Worm (Caenorhabditis elegans) whole organism, L1 larva: ENCODE results near the gene C34F6.12.

Experiments
- C04F5.9 ChIP-seq: sonication (generic microtip); optimal IDR thresholded peaks from 2 replicates; lab custom pipeline; 2016; ENCODE audit warnings: missing genetic modification characterization, missing compliant biosample characterization
- C16A3.4 ChIP-seq: fragments of 150-350 bp; optimal IDR thresholded peaks from 2 replicates; lab custom pipeline; 2014; ENCODE audit warnings: missing biosample characterization, missing genetic modification characterization
- Y116A8C.19 ChIP-seq: sonication (generic microtip); optimal IDR thresholded peaks from 2 replicates; lab custom pipeline; 2016; ENCODE audit warnings: missing compliant biosample characterization, missing genetic modification characterization, borderline replicate concordance
- aha-1 ChIP-seq: fragments of 150-350 bp; optimal IDR thresholded peaks from 2 replicates; lab custom pipeline; 2014; ENCODE audit warnings: missing biosample characterization, missing genetic modification characterization
- aly-2 ChIP-seq: fragments of 150-350 bp; optimal IDR thresholded peaks from 2 replicates; lab custom pipeline; 2014; ENCODE audit warnings: missing biosample characterization, missing genetic modification characterization
- ama-1 ChIP-seq: fragments of 150-350 bp; optimal IDR thresholded peaks from 2 replicates; lab custom pipeline; 2014
- blmp-1 ChIP-seq: fragments of 150-350 bp; optimal IDR thresholded peaks from 2 replicates; lab custom pipeline; 2014; ENCODE audit warnings: missing biosample characterization, missing genetic modification characterization
- ceh-63 ChIP-seq: fragments of 200-800 bp; sonication (Bioruptor generic); optimal IDR thresholded peaks from 2 replicates; lab custom pipeline; 2018; ENCODE audit warnings: mild to moderate bottlenecking, missing genetic modification characterization, missing compliant biosample characterization
- ceh-82 ChIP-seq, 3 experiments: fragments of 150-350 bp in 1 of 3; sonication (generic microtip) in 2 of 3; optimal IDR thresholded peaks; 2 replicates each; lab custom pipeline; 2014 to 2017; ENCODE audit warnings: missing biosample characterization in 3 of 3, missing genetic modification characterization in 3 of 3
- ceh-88 ChIP-seq: fragments of 200-800 bp; sonication (Bioruptor generic); IDR thresholded peaks from 2 replicates; pipeline ENCODE4 v1.3.6; 2022; ENCODE audit warnings: missing genetic modification characterization, missing compliant biosample characterization
- efl-3 ChIP-seq: fragments of 200-800 bp; sonication (Bioruptor generic); optimal IDR thresholded peaks from 2 replicates; lab custom pipeline; 2018; ENCODE audit warnings: mild to moderate bottlenecking, missing genetic modification characterization, missing compliant biosample characterization
- egl-13 ChIP-seq: sonication (generic microtip); optimal IDR thresholded peaks from 2 replicates; lab custom pipeline; 2016; ENCODE audit warnings: missing genotype, missing genetic modification reagents, missing genetic modification characterization, missing compliant biosample characterization
- egl-27 ChIP-seq, 2 experiments: fragments of 150-350 bp in 1 of 2; sonication (generic microtip); optimal IDR thresholded peaks; 3 replicates each; lab custom pipeline; 2017 to 2018; ENCODE audit warnings: missing biosample characterization in 2 of 2, missing genetic modification characterization in 2 of 2, missing genetic modification reagents in 2 of 2
- elt-2 ChIP-seq: sonication (generic microtip); optimal IDR thresholded peaks from 2 replicates; lab custom pipeline; 2016; ENCODE audit warnings: missing genetic modification characterization, mild to moderate bottlenecking, inconsistent platforms, missing compliant biosample characterization, missing genetic modification reagents
- elt-3 ChIP-seq, 6 experiments: fragments of 150-350 bp in 1 of 6; sonication (generic microtip); optimal IDR thresholded peaks; 2 replicates each; lab custom pipeline; 2017 to 2018; ENCODE audit warnings: missing biosample characterization in 6 of 6, missing genetic modification characterization in 6 of 6, inconsistent platforms in 1 of 6
- ets-5 ChIP-seq: fragments of 200-800 bp; sonication (Bioruptor generic); IDR thresholded peaks from 2 replicates; pipeline ENCODE4 v1.3.6; 2022; ENCODE audit warnings: missing genetic modification characterization, missing compliant biosample characterization
- fkh-10 ChIP-seq: sonication (generic microtip); optimal IDR thresholded peaks from 2 replicates; lab custom pipeline; 2017; ENCODE audit warnings: missing biosample characterization, missing genetic modification reagents, missing genetic modification characterization
- fkh-4 ChIP-seq: sonication (generic microtip); optimal IDR thresholded peaks from 2 replicates; lab custom pipeline; 2016; ENCODE audit warnings: missing compliant biosample characterization, missing genetic modification characterization, borderline replicate concordance
- grh-1 ChIP-seq: fragments of 200-800 bp; sonication (Bioruptor generic); IDR thresholded peaks from 2 replicates; pipeline ENCODE4 v1.3.6; 2022; ENCODE audit warnings: missing genetic modification reagents, missing genetic modification characterization, missing compliant biosample characterization
- hlh-17 ChIP-seq: fragments of 200-800 bp; sonication (Bioruptor generic); optimal IDR thresholded peaks from 2 replicates; lab custom pipeline; 2018; ENCODE audit warnings: missing genetic modification characterization, mild to moderate bottlenecking, missing compliant biosample characterization, moderate library complexity, borderline replicate concordance
- hlh-4 ChIP-seq: sonication (generic microtip); optimal IDR thresholded peaks from 2 replicates; lab custom pipeline; 2016; ENCODE audit warnings: mild to moderate bottlenecking, missing genetic modification characterization, missing compliant biosample characterization
- jun-1 ChIP-seq: fragments of 150-350 bp; optimal IDR thresholded peaks from 2 replicates; lab custom pipeline; 2014; ENCODE audit warnings: missing biosample characterization, missing genetic modification reagents, missing genetic modification characterization
- lin-13 ChIP-seq: fragments of 150-350 bp; optimal IDR thresholded peaks from 2 replicates; lab custom pipeline; 2014; ENCODE audit warnings: missing biosample characterization, missing genetic modification reagents, missing genetic modification characterization
- lin-14 ChIP-seq: fragments of 200-800 bp; sonication (Bioruptor generic); optimal IDR thresholded peaks from 2 replicates; lab custom pipeline; 2018; ENCODE audit warnings: mild to moderate bottlenecking, missing genetic modification characterization, moderate library complexity, missing compliant biosample characterization
- lsy-2 ChIP-seq, 2 experiments: fragments of 150-350 bp; optimal IDR thresholded peaks; 2 replicates each; lab custom pipeline; 2014; ENCODE audit warnings: missing biosample characterization in 2 of 2, missing genetic modification characterization in 2 of 2
- mab-9 ChIP-seq: fragments of 200-800 bp; sonication (Bioruptor generic); IDR thresholded peaks from 2 replicates; pipeline ENCODE4 v1.3.6; 2022; ENCODE audit warnings: missing genetic modification reagents, missing genetic modification characterization, missing compliant biosample characterization
- nhr-12 ChIP-seq: sonication (generic microtip); optimal IDR thresholded peaks from 2 replicates; lab custom pipeline; 2017; ENCODE audit warnings: missing biosample characterization, missing genetic modification characterization
- nhr-84 ChIP-seq: sonication (generic microtip); optimal IDR thresholded peaks from 2 replicates; lab custom pipeline; 2017; ENCODE audit warnings: missing biosample characterization, missing genetic modification characterization
- nhr-85 ChIP-seq: sonication (generic microtip); peaks from one replicate; lab custom pipeline; 2016; ENCODE audit warnings: missing genetic modification characterization, inconsistent platforms, missing compliant biosample characterization
- pag-3 ChIP-seq: sonication (generic microtip); optimal IDR thresholded peaks from 2 replicates; lab custom pipeline; 2017; ENCODE audit warnings: missing genetic modification characterization, mild to moderate bottlenecking, missing compliant biosample characterization, antibody characterized with exemption, borderline replicate concordance; ENCODE audit not compliant: insufficient read depth
- pax-3 ChIP-seq: fragments of 200-800 bp; sonication (Bioruptor generic); optimal IDR thresholded peaks from 2 replicates; lab custom pipeline; 2018; ENCODE audit warnings: mild to moderate bottlenecking, missing genetic modification characterization, moderate library complexity, missing compliant biosample characterization
- pqm-1 ChIP-seq: sonication (generic microtip); optimal IDR thresholded peaks from 3 replicates; lab custom pipeline; 2017; ENCODE audit warnings: missing biosample characterization, missing genetic modification characterization
- rnt-1 ChIP-seq: sonication (generic microtip); optimal IDR thresholded peaks from 2 replicates; lab custom pipeline; 2016; ENCODE audit warnings: mild to moderate bottlenecking, missing genetic modification characterization, moderate library complexity, missing compliant biosample characterization
- skn-1 ChIP-seq: fragments of 150-350 bp; optimal IDR thresholded peaks from 2 replicates; lab custom pipeline; 2014; ENCODE audit warnings: missing biosample characterization, missing genetic modification characterization
- snu-23 ChIP-seq: sonication (generic microtip); optimal IDR thresholded peaks from 2 replicates; lab custom pipeline; 2016; ENCODE audit warnings: missing genetic modification characterization, missing compliant biosample characterization
- sox-4 ChIP-seq: sonication (generic microtip); optimal IDR thresholded peaks from 2 replicates; lab custom pipeline; 2016; ENCODE audit warnings: missing genetic modification characterization, missing compliant biosample characterization
- sptf-1 ChIP-seq: fragments of 150-350 bp; optimal IDR thresholded peaks from 2 replicates; lab custom pipeline; 2014; ENCODE audit warnings: missing biosample characterization, missing genetic modification characterization
- sup-37 ChIP-seq: fragments of 200-800 bp; sonication (Bioruptor generic); optimal IDR thresholded peaks from 2 replicates; lab custom pipeline; 2018; ENCODE audit warnings: mild to moderate bottlenecking, missing genetic modification characterization, missing compliant biosample characterization
- swsn-7 ChIP-seq: sonication (generic microtip); optimal IDR thresholded peaks from 2 replicates; lab custom pipeline; 2016; ENCODE audit warnings: missing genetic modification characterization, missing compliant biosample characterization
- tbx-2 ChIP-seq: sonication (generic microtip); optimal IDR thresholded peaks from 2 replicates; lab custom pipeline; 2016; ENCODE audit warnings: missing genetic modification characterization, missing compliant biosample characterization
- unc-62 ChIP-seq: fragments of 150-350 bp; optimal IDR thresholded peaks from 2 replicates; lab custom pipeline; 2014; ENCODE audit warnings: missing biosample characterization, missing genetic modification reagents, missing genetic modification characterization
- unc-86 ChIP-seq: sonication (generic microtip); optimal IDR thresholded peaks from 2 replicates; lab custom pipeline; 2016; ENCODE audit warnings: missing genetic modification characterization, missing compliant biosample characterization
- unc-98 ChIP-seq: fragments of 200-800 bp; sonication (Bioruptor generic); IDR thresholded peaks from 2 replicates; pipeline ENCODE4 v1.3.6; 2022; ENCODE audit warnings: missing genetic modification characterization, missing compliant biosample characterization
- vab-15 ChIP-seq: sonication (generic microtip); optimal IDR thresholded peaks from 2 replicates; lab custom pipeline; 2017; ENCODE audit warnings: missing genotype, mild to moderate bottlenecking, missing genetic modification characterization, missing compliant biosample characterization
- zip-4 ChIP-seq: fragments of 200-800 bp; sonication (Bioruptor generic); optimal IDR thresholded peaks from 2 replicates; lab custom pipeline; 2018; ENCODE audit warnings: mild to moderate bottlenecking, missing genetic modification characterization, moderate library complexity, missing compliant biosample characterization
- ztf-4 ChIP-seq: fragments of 150-350 bp; optimal IDR thresholded peaks from 2 replicates; lab custom pipeline; 2014; ENCODE audit warnings: missing biosample characterization, missing genetic modification characterization

Gene C34F6.12

ce11 chrX:11248083-11248482 is 21.6 kb upstream of the C34F6.12 start (continued):
- TF ChIP-seq ets-5 (GFP tag; lab: Robert Waterston, UW) = no peak
- no peak for TF ChIP-seq pax-3 (tag; lab: Kevin White, UChicago)
- no peak for TF ChIP-seq zip-4 (GFP tag; lab: Kevin White, UChicago)
- peak; percentile 41 for TF ChIP-seq lin-14 (GFP tag; lab: Kevin White, UChicago)
- TF ChIP-seq efl-3 = no peak
- TF ChIP-seq elt-2 (tag; lab: Kevin White, UChicago) = no peak

DNA sequence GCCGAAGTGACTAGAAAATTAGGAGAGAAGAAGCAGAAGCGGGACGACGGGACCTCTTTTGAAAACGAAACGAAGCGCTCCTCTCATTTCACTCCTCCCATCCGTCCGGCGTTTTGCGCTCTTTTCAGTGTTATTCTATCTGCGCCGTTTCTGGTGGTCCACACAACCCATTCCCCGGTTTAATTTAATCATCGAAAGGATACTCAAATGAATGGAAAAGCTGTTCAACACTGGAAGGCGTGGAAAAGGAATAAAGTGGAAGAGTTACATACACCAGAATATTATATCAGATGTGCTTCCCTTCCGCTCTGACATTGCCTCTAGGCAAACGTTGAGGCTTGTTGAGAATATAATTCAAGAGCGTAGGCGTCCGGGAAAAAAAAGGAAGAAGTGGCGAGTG is 18.6 kb upstream of the C34F6.12 start:
- TF ChIP-seq mab-9 (GFP tag; lab: Robert Waterston, UW) = no peak
- peak; percentile 33 for TF ChIP-seq lin-14 (GFP tag; lab: Kevin White, UChicago)
- peak; percentile 18 for TF ChIP-seq unc-86 (tag; lab: Kevin White, UChicago)
- TF ChIP-seq, all 84 proteins: peak for 2

ce11 chrX:11243604-11244003 is 17.1 kb upstream of the C34F6.12 start:
- TF ChIP-seq ztf-4 (no peak), ceh-88 (no peak), C04F5.9 (tag; lab: Kevin White, UChicago) (no peak), lin-13 (GFP tag; lab: Kevin White, UChicago) (no peak), nhr-85 (tag; lab: Kevin White, UChicago) (no peak), lsy-2 (tag; optimal IDR thresholded peaks at IDR 0.05; lab: Kevin White, UChicago) (no peak), snu-23 (GFP tag; lab: Kevin White, UChicago) (no peak)

DNA sequence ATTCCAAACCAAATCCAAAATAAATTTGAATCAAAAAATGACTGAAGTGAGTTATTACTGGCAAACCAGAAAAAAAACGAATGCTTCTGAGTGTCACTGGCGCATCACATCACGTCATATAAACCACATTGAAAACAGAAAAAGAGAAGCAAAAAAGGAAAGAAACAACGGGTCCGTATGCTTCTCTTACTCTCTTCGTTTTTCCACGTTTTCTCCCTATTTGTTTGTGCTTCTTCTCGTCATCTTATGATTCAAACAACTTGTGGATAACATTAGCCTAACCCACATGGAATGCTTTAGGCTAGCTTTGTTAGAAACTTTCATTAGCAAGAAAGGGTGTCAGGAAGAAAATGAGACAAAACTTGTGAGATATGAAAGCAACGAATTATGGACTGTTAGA is 15.0 kb upstream of the C34F6.12 start:
- TF ChIP-seq hlh-17 (GFP tag; lab: Kevin White, UChicago) (no peak), nhr-85 (tag; lab: Kevin White, UChicago) (no peak), sup-37 (no peak), elt-2 (tag; lab: Kevin White, UChicago) (no peak), ceh-82 (tag; optimal IDR thresholded peaks at IDR 0.05; lab: Kevin White, UChicago) (no peak), efl-3 (no peak), unc-62 (GFP tag; lab: Kevin White, UChicago) (no peak), sox-4 (tag; lab: Kevin White, UChicago) (no peak), snu-23 (GFP tag; lab: Kevin White, UChicago) (no peak), swsn-7 (no peak), unc-86 (tag; lab: Kevin White, UChicago) (peak; percentile 12), ceh-88 (no peak), sptf-1 (tag; lab: Kevin White, UChicago) (no peak), nhr-12 (tag; lab: Kevin White, UChicago) (no peak), tbx-2 (no peak), ama-1 (lab: Kevin White, UChicago) (no peak), lin-14 (GFP tag; lab: Kevin White, UChicago) (peak; percentile 72), egl-27 (tag; optimal IDR thresholded peaks at IDR 0.05; lab: Kevin White, UChicago) (no peak), vab-15 (tag; lab: Kevin White, UChicago) (no peak), Y116A8C.19 (tag; lab: Kevin White, UChicago) (no peak), egl-13 (tag; lab: Kevin White, UChicago) (no peak), ztf-4 (no peak), unc-98 (GFP tag; lab: Robert Waterston, UW) (no peak), ets-5 (GFP tag; lab: Robert Waterston, UW) (no peak), pag-3 (tag; lab: Kevin White, UChicago) (no peak), jun-1 (tag; lab: Kevin White, UChicago) (no peak), skn-1 (tag; lab: Kevin White, UChicago) (no peak), hlh-4 (tag; lab: Kevin White, UChicago) (no peak), nhr-84 (tag; lab: Kevin White, UChicago) (no peak), elt-3 (tag; optimal IDR thresholded peaks at IDR 0.05; lab: Kevin White, UChicago) (no peak), blmp-1 (tag; lab: Kevin White, UChicago) (no peak), fkh-10 (GFP tag; lab: Kevin White, UChicago) (no peak), C16A3.4 (tag; lab: Kevin White, UChicago) (no peak), fkh-4 (no peak), aly-2 (no peak), grh-1 (GFP tag; lab: Robert Waterston, UW) (no peak), rnt-1 (no peak), lsy-2 (tag; optimal IDR thresholded peaks at IDR 0.05; lab: Kevin White, UChicago) (peak in 1 of 2 experiments; percentile 26), aha-1 (tag; lab: Kevin White, UChicago) (no peak), ceh-63 (GFP tag; lab: Kevin White, UChicago) (peak; percentile 20), pqm-1 (tag; lab: Kevin White, UChicago) (no peak)
